Worm (Caenorhabditis elegans) whole organism, L2 larva: ENCODE results near the gene ZC449.1.
A peak's percentile ranks its signal among the peaks of the same experiment; 100 is the strongest.

Source experiments
- blmp-1 ChIP-seq: sonication (generic microtip); optimal IDR thresholded peaks from 2 replicates; lab custom pipeline; 2017; ENCODE audit warnings: missing genetic modification characterization, mild to moderate bottlenecking, missing compliant biosample characterization, antibody characterized with exemption, moderate library complexity; ENCODE audit not compliant: insufficient read depth
- ceh-82 ChIP-seq: fragments of 150-350 bp; optimal IDR thresholded peaks from 2 replicates; lab custom pipeline; 2014; ENCODE audit warnings: missing biosample characterization, missing genetic modification characterization
- crh-2 ChIP-seq: sonication (generic microtip); optimal IDR thresholded peaks from 2 replicates; lab custom pipeline; 2017; ENCODE audit warnings: missing biosample characterization, missing genetic modification characterization
- egl-27 ChIP-seq: sonication (generic microtip); optimal IDR thresholded peaks from 3 replicates; lab custom pipeline; 2017; ENCODE audit warnings: missing biosample characterization, missing genetic modification reagents, missing genetic modification characterization
- lsy-2 ChIP-seq, 2 experiments: fragments of 150-350 bp in 1 of 2; sonication (generic microtip) in 1 of 2; optimal IDR thresholded peaks; 2 replicates each; lab custom pipeline; 2014 to 2017; ENCODE audit warnings: missing biosample characterization in 2 of 2, missing genetic modification characterization in 2 of 2
- mdl-1 ChIP-seq, 2 experiments: fragments of 150-350 bp in 1 of 2; sonication (generic microtip) in 1 of 2; optimal IDR thresholded peaks; 2 replicates each; lab custom pipeline; 2017; ENCODE audit warnings: missing biosample characterization in 2 of 2, missing genetic modification characterization in 2 of 2
- nhr-129 ChIP-seq: fragments of 150-350 bp; optimal IDR thresholded peaks from 2 replicates; lab custom pipeline; 2014; ENCODE audit warnings: missing biosample characterization, missing genetic modification characterization
- nhr-237 ChIP-seq: fragments of 150-350 bp; optimal IDR thresholded peaks from 2 replicates; lab custom pipeline; 2014; ENCODE audit warnings: missing biosample characterization, missing genetic modification characterization
- nhr-25 ChIP-seq: fragments of 150-350 bp; sonication (generic microtip); optimal IDR thresholded peaks from 3 replicates; lab custom pipeline; 2014; ENCODE audit warnings: missing biosample characterization, missing genetic modification characterization
- sma-9 ChIP-seq, 2 experiments: fragments of 150-350 bp in 1 of 2; sonication (generic microtip) in 1 of 2; optimal IDR thresholded peaks; 2 replicates each; lab custom pipeline; 2014 to 2016; ENCODE audit warnings: missing genetic modification characterization in 2 of 2, mild to moderate bottlenecking in 1 of 2, missing biosample characterization in 1 of 2, missing compliant biosample characterization in 1 of 2, missing genetic modification reagents in 1 of 2, moderate library complexity in 1 of 2
- unc-39 ChIP-seq: fragments of 150-350 bp; optimal IDR thresholded peaks from 2 replicates; lab custom pipeline; 2014; ENCODE audit warnings: missing biosample characterization, missing genetic modification characterization
- unc-62 ChIP-seq: fragments of 150-350 bp; optimal IDR thresholded peaks from 2 replicates; lab custom pipeline; 2014; ENCODE audit warnings: missing biosample characterization, missing genetic modification reagents, missing genetic modification characterization
- zag-1 ChIP-seq: fragments of 150-350 bp; optimal IDR thresholded peaks from 2 replicates; lab custom pipeline; 2014; ENCODE audit warnings: missing biosample characterization, missing genetic modification characterization
- ztf-11 ChIP-seq: sonication (generic microtip); optimal IDR thresholded peaks from 2 replicates; lab custom pipeline; 2017; ENCODE audit warnings: missing biosample characterization, missing genetic modification characterization

ZC449.1 gene

ce11 chrX:5071025-5071424, 46.8 kb downstream of the ZC449.1 start:
- TF ChIP-seq nhr-129 (no peak), blmp-1 (tag; lab: Kevin White, UChicago) (peak; percentile 73), crh-2 (tag; lab: Kevin White, UChicago) (no peak), unc-62 (GFP tag; lab: Kevin White, UChicago) (no peak), nhr-237 (tag; lab: Kevin White, UChicago) (no peak)

- TF ChIP-seq nhr-25 (tag; lab: Kevin White, UChicago) (peak; percentile 19), ceh-82 (tag; lab: Kevin White, UChicago) (no peak), lsy-2 (tag; optimal IDR thresholded peaks at IDR 0.05; lab: Kevin White, UChicago) (no peak), mdl-1 (tag; optimal IDR thresholded peaks at IDR 0.05; lab: Kevin White, UChicago) (no peak)
Observed at ce11 chrX:5073895-5074294, 49.7 kb downstream of the ZC449.1 start.

ce11 chrX:5075538-5075937, 51.3 kb downstream of the ZC449.1 start:
- TF ChIP-seq sma-9 (GFP tag; optimal IDR thresholded peaks at IDR 0.05; lab: Kevin White, UChicago) (no peak), sma-9 (tag; optimal IDR thresholded peaks at IDR 0.05; lab: Kevin White, UChicago) (no peak), egl-27 (tag; lab: Kevin White, UChicago) (no peak), unc-39 (no peak), crh-2 (tag; lab: Kevin White, UChicago) (no peak), ztf-11 (tag; lab: Kevin White, UChicago) (no peak), zag-1 (tag; lab: Kevin White, UChicago) (no peak), blmp-1 (tag; lab: Kevin White, UChicago) (peak; percentile 73), nhr-25 (tag; lab: Kevin White, UChicago) (peak; percentile 71)
